Fruit fly (Drosophila melanogaster): Measurements from ENCODE around the gene CG17361.

Gene CG17361

dm6 chr3L:13986330-13986729, 10.7 kb upstream of the CG17361 start, which contains the start of gene CG17362:
CG17362 (plus strand) TSS chr3L:13986620.
- no peak for TF ChIP-seq CG10631 (GFP tag; optimal IDR thresholded peaks at IDR 0.05)
- no peak for TF ChIP-seq acj6 (GFP tag; optimal IDR thresholded peaks at IDR 0.05)
- TF ChIP-seq eg (GFP tag; IDR thresholded peaks at IDR 0.05) = no peak
- TF ChIP-seq vri (GFP tag; optimal IDR thresholded peaks at IDR 0.05) = no peak
- TF ChIP-seq CG11294 (GFP tag; IDR thresholded peaks at IDR 0.05) = no peak
- no peak for TF ChIP-seq CG34406 (GFP tag; optimal IDR thresholded peaks at IDR 0.05)
- no peak for TF ChIP-seq pdm3 (GFP tag; optimal IDR thresholded peaks at IDR 0.05)
- TF ChIP-seq fkh (GFP tag; optimal IDR thresholded peaks at IDR 0.05) = no peak
- no peak for TF ChIP-seq Ets21C (GFP tag; optimal IDR thresholded peaks at IDR 0.05)
- TF ChIP-seq ss (GFP tag; optimal IDR thresholded peaks at IDR 0.05) = no peak
- no peak for TF ChIP-seq Lpt (GFP tag; optimal IDR thresholded peaks at IDR 0.05)
- no peak for TF ChIP-seq CG6792 (GFP tag; optimal IDR thresholded peaks at IDR 0.05)
- TF ChIP-seq CG3919 (GFP tag; optimal IDR thresholded peaks at IDR 0.05) = no peak
- TF ChIP-seq CG15336 (GFP tag; IDR thresholded peaks at IDR 0.05) = no peak
- no peak for TF ChIP-seq CG8119 (GFP tag; IDR thresholded peaks at IDR 0.05)

- TF ChIP-seq CG6276 (GFP tag; optimal IDR thresholded peaks at IDR 0.05) (no peak), lz (GFP tag; optimal IDR thresholded peaks at IDR 0.05) (no peak), Hr4 (GFP tag; optimal IDR thresholded peaks at IDR 0.05) (no peak), eg (GFP tag; IDR thresholded peaks at IDR 0.05) (no peak), CG10631 (GFP tag; optimal IDR thresholded peaks at IDR 0.05) (no peak), Eip75B (GFP tag; optimal IDR thresholded peaks at IDR 0.05) (no peak), CG11294 (GFP tag; IDR thresholded peaks at IDR 0.05) (no peak), esn (GFP tag; optimal IDR thresholded peaks at IDR 0.05) (no peak), topi (GFP tag; optimal IDR thresholded peaks at IDR 0.05) (no peak), vri (GFP tag; optimal IDR thresholded peaks at IDR 0.05) (no peak), fd59A (GFP tag; optimal IDR thresholded peaks at IDR 0.05) (no peak), Eip78C (GFP tag) (no peak), cyc (GFP tag; optimal IDR thresholded peaks at IDR 0.05) (no peak), CG11902 (GFP tag; optimal IDR thresholded peaks at IDR 0.05) (no peak), Ets21C (GFP tag; optimal IDR thresholded peaks at IDR 0.05) (no peak), Lpt (GFP tag; optimal IDR thresholded peaks at IDR 0.05) (no peak), CG3919 (GFP tag; optimal IDR thresholded peaks at IDR 0.05) (no peak), Hr38 (GFP tag; optimal IDR thresholded peaks at IDR 0.05) (no peak), CG31627 (GFP tag; optimal IDR thresholded peaks at IDR 0.05) (no peak)
Measured at dm6 chr3L:13987578-13987977, 9.4 kb upstream of the CG17361 start, which contains the start of gene CG9040. CG9040 (plus strand) TSS chr3L:13987878.

- TF ChIP-seq acj6 (GFP tag; optimal IDR thresholded peaks at IDR 0.05) (no peak), CG3919 (GFP tag; optimal IDR thresholded peaks at IDR 0.05) (no peak), lz (GFP tag; optimal IDR thresholded peaks at IDR 0.05) (no peak), fd85E (GFP tag; optimal IDR thresholded peaks at IDR 0.05) (no peak), cyc (GFP tag; optimal IDR thresholded peaks at IDR 0.05) (no peak), CG8319 (GFP tag; optimal IDR thresholded peaks at IDR 0.05) (no peak), topi (GFP tag; optimal IDR thresholded peaks at IDR 0.05) (no peak)
Measured at dm6 chr3L:13991314-13991713, 5.7 kb upstream of the CG17361 start.

- TF ChIP-seq Eip75B (GFP tag; optimal IDR thresholded peaks at IDR 0.05) (no peak), eg (GFP tag; IDR thresholded peaks at IDR 0.05) (0 out of 3 replicates have a peak, but pooled peaks have one; percentile 5)
Measured at dm6 chr3L:13993233-13993741, 3.7 kb upstream of the CG17361 start, which contains the start of gene CG17364. CG17364 (minus strand) TSS chr3L:13993400.

- TF ChIP-seq achi (GFP tag; optimal IDR thresholded peaks at IDR 0.05) (peak; percentile 64), dsx (GFP tag; optimal IDR thresholded peaks at IDR 0.05; ENCODE audit: poor library complexity, severe bottlenecking) (peak; percentile 18), lz (GFP tag; optimal IDR thresholded peaks at IDR 0.05) (peak; percentile 48), Met (GFP tag; optimal IDR thresholded peaks at IDR 0.05) (peak; percentile 66), dac (GFP tag; optimal IDR thresholded peaks at IDR 0.05) (no peak), pdm3 (GFP tag; optimal IDR thresholded peaks at IDR 0.05) (peak; percentile 61), CG15336 (GFP tag; IDR thresholded peaks at IDR 0.05) (peak; percentile 88), acj6 (GFP tag; optimal IDR thresholded peaks at IDR 0.05) (peak; percentile 68), CG3032 (tag; optimal IDR thresholded peaks at IDR 0.05) (peak; percentile 65), Sox14 (GFP tag; optimal IDR thresholded peaks at IDR 0.05) (peak; percentile 49), Eip78C (GFP tag) (peak; percentile 70), CG10669 (GFP tag; optimal IDR thresholded peaks at IDR 0.05) (peak; percentile 43), CG9139 (GFP tag; optimal IDR thresholded peaks at IDR 0.05) (no peak), Sox102F (GFP tag; optimal IDR thresholded peaks at IDR 0.05) (no peak), Eip75B (GFP tag; optimal IDR thresholded peaks at IDR 0.05) (peak; percentile 60), topi (GFP tag; optimal IDR thresholded peaks at IDR 0.05) (peak; percentile 31), Lpt (GFP tag; optimal IDR thresholded peaks at IDR 0.05) (no peak), Hr38 (GFP tag; optimal IDR thresholded peaks at IDR 0.05) (no peak), CG7368 (GFP tag; optimal IDR thresholded peaks at IDR 0.05) (no peak)
Measured at dm6 chr3L:13993742-13994719, 3.0 kb upstream of the CG17361 start, which contains the start of gene CtsK1. CtsK1 (plus strand) TSS chr3L:13994231.

All from whole organism, prepupa.